Worm (Caenorhabditis elegans): ENCODE measurements around the gene Y60C6A.3.

Gene Y60C6A.3

DNA sequence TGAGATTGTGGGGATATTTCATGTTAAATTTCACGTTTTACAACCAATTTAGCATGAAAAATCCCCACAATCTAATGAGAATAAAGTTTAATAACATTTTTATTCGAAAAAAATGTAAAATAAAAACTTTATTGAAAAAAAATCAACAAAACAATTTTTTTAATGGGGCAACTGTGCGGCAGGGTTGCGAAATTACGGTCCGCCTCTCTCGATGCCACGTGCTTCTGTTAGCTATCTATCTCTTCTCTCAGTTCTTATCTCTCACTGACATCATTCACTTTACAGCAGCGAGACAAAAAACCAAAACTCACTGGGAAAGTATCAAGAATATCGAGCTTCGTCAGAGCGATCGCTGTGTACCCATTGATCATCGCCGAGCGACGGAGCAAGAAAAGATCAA is 35.0 kb downstream of the Y60C6A.3 start:
- no peak for TF ChIP-seq ceh-2 (tag; optimal IDR thresholded peaks at IDR 0.05)
- TF ChIP-seq rnt-1 (tag; optimal IDR thresholded peaks at IDR 0.05) = no peak
- no peak for TF ChIP-seq lim-6 (tag; optimal IDR thresholded peaks at IDR 0.05)
- TF ChIP-seq pqm-1 (tag; optimal IDR thresholded peaks at IDR 0.05) = no peak
- TF ChIP-seq hlh-30 (tag; optimal IDR thresholded peaks at IDR 0.05; ENCODE audit: insufficient read depth) = no peak
- no peak for TF ChIP-seq K09A11.1 (tag; optimal IDR thresholded peaks at IDR 0.05; ENCODE audit: insufficient read depth)
- TF ChIP-seq hlh-13 (GFP tag; optimal IDR thresholded peaks at IDR 0.05) = no peak

DNA sequence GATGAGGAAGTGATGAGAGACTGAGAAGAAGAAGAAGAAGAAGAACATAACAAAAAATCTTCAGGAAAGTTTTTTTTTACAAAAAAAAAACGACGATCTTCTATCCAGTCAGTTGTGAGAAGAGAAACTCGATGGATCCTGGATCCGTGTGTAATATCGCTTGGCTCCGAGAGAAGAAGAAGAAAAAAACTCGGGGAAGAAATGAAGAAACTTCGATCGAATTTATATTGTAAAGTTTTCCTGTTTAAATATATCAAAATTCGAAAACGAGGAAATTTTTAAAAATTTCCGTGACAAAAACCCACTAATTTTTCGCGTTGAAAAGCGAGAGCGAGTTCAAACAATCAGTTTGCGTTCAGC is 37.7 kb downstream of the Y60C6A.3 start, which contains the start of gene adss-1:
Gene adss-1, minus strand, starts transcription at position 101 of the 360 bp plus-strand sequence.
- TF ChIP-seq hlh-30 (tag; optimal IDR thresholded peaks at IDR 0.05; ENCODE audit: insufficient read depth) (no peak), dve-1 (tag; optimal IDR thresholded peaks at IDR 0.05) (no peak), npax-4 (tag; optimal IDR thresholded peaks at IDR 0.05) (no peak), ama-1 (optimal IDR thresholded peaks at IDR 0.05) (no peak), K02D7.2 (tag; optimal IDR thresholded peaks at IDR 0.05) (no peak), sox-2 (GFP tag; IDR thresholded peaks at IDR 0.05) (no peak), ceh-9 (tag; optimal IDR thresholded peaks at IDR 0.05) (no peak)

DNA sequence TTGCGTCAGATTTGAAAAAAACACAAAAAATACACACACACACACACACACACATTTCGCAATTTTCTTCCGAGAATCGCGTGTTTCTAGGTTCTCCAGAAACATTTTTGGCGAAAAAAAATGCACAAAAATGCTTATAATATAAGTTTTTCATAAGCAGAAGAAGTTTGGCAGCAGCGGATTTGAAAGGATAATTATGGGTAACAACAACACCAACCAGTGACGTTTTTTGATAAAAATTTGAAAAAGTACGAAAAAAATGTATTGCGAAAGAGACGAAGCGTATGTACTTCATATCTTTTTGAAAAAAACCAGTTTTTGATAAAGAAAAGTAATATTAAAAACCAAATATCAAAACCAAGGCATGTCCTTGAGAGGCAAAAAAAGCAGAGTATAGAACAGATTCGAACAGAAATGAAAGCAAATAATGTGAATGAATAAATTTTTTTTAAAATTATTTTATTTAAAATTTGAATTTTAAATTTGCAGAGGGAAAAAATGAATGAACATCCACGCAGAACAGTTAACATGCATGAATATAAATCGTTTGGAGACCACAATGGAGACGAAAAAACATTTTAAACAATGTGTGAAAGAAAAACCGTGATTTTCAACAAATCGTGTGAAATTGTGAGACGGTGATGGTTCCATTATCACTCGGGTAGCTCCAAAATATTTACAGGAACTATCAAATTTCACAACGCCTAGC is 38.2 kb downstream of the Y60C6A.3 start:
- TF ChIP-seq nhr-232 (tag; optimal IDR thresholded peaks at IDR 0.05) (no peak), pag-3 (tag; optimal IDR thresholded peaks at IDR 0.05; ENCODE audit: borderline replicate concordance) (no peak), ref-2 (tag; optimal IDR thresholded peaks at IDR 0.05) (no peak), pax-1 (tag; optimal IDR thresholded peaks at IDR 0.05) (no peak), unc-86 (tag; optimal IDR thresholded peaks at IDR 0.05) (no peak)

- TF ChIP-seq unc-42 (tag; optimal IDR thresholded peaks at IDR 0.05) (peak; percentile 52), pha-2 (tag; optimal IDR thresholded peaks at IDR 0.05) (no peak), ceh-30 (tag; optimal IDR thresholded peaks at IDR 0.05) (no peak), ceh-22 (tag; optimal IDR thresholded peaks at IDR 0.05) (no peak), dve-1 (tag; optimal IDR thresholded peaks at IDR 0.05) (no peak), dmd-4 (tag; optimal IDR thresholded peaks at IDR 0.05; ENCODE audit: borderline replicate concordance) (no peak), pqm-1 (tag; optimal IDR thresholded peaks at IDR 0.05) (no peak), pat-9 (tag; optimal IDR thresholded peaks at IDR 0.05) (no peak), pax-1 (tag; optimal IDR thresholded peaks at IDR 0.05) (peak; percentile 65), syd-9 (tag; optimal IDR thresholded peaks at IDR 0.05) (peak; percentile 46), ceh-48 (tag; optimal IDR thresholded peaks at IDR 0.05) (no peak), Y22D7AL.16 (tag; optimal IDR thresholded peaks at IDR 0.05) (no peak), ceh-2 (tag; optimal IDR thresholded peaks at IDR 0.05) (peak; percentile 30), ceh-18 (tag; optimal IDR thresholded peaks at IDR 0.05) (peak; percentile 69), ref-2 (tag; optimal IDR thresholded peaks at IDR 0.05) (no peak), ceh-34 (tag; optimal IDR thresholded peaks at IDR 0.05) (peak; percentile 39), pros-1 (tag; optimal IDR thresholded peaks at IDR 0.05) (no peak), hlh-6 (tag; optimal IDR thresholded peaks at IDR 0.05) (no peak), nfya-1 (tag; optimal IDR thresholded peaks at IDR 0.05) (peak; percentile 84), rnt-1 (tag; optimal IDR thresholded peaks at IDR 0.05) (no peak), ets-4 (tag; optimal IDR thresholded peaks at IDR 0.05) (peak; percentile 40), hlh-13 (GFP tag; optimal IDR thresholded peaks at IDR 0.05) (no peak), ztf-16 (tag; optimal IDR thresholded peaks at IDR 0.05) (no peak), elt-2 (tag; optimal IDR thresholded peaks at IDR 0.05) (peak; percentile 38), F13H6.1 (tag; optimal IDR thresholded peaks at IDR 0.05) (peak; percentile 5), unc-55 (GFP tag; optimal IDR thresholded peaks at IDR 0.05) (peak; percentile 14), hlh-15 (tag; optimal IDR thresholded peaks at IDR 0.05) (no peak), C38D4.7 (GFP tag; optimal IDR thresholded peaks at IDR 0.05) (no peak), K02D7.2 (tag; optimal IDR thresholded peaks at IDR 0.05) (no peak), T23F11.4 (GFP tag; optimal IDR thresholded peaks at IDR 0.05) (no peak), fax-1 (tag; optimal IDR thresholded peaks at IDR 0.05) (no peak), ceh-24 (tag; optimal IDR thresholded peaks at IDR 0.05) (no peak), che-1 (tag; optimal IDR thresholded peaks at IDR 0.05) (no peak), unc-3 (GFP tag; conservative IDR thresholded peaks at IDR 0.05) (no peak), unc-3 (tag; optimal IDR thresholded peaks at IDR 0.05) (no peak)
Measured at ce11 chrV:4826710-4827380, 41.2 kb downstream of the Y60C6A.3 start, which contains the start of the genes hsp-6 and C37H5.5. Gene hsp-6 (minus strand): TSS chrV:4826760. Gene C37H5.5 (plus strand): TSS chrV:4827360.
